Worm (Caenorhabditis elegans): ENCODE measurements around the gene T22D1.17.

The T22D1.17 gene

DNA sequence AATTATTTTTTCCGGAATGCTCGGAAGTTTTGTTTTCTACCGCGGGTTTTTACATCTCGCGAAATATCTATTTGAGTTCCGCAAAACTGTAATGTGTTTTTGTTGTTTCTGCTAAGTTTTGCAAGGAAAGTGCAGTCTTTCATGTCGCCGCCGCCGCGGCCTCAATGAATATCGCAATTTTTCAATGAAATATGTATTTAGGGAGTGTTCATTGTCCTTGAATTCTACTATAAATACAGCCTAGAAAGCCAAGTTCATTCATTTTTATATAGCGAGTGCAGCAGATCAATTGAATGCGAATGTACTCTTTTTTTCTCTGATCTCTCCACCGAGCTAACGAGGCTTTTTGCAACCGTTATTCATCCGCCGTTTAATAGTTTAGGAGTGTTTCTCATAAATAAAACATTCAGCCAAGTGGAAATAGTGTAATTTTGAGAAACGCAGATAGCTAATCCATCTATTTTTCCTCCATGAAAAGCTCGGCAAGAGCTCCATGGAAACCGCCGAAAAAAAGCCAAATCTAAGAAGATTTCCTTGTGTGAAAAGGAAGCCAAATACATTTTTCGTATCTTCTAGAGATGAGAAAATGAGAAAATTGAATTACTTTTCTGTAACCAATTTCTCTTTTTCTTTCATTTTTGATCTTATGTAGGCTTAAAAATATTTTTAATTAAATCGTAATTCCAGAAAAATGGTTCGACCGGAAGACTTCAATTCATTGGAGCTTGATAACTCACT lies 7.2 kb downstream of the T22D1.17 start, which contains the start of gene T22D1.3:
TSS of gene T22D1.3 (plus strand) at position 688 of the 738 bp plus-strand sequence.
- TF ChIP-seq elt-1 (tag; optimal IDR thresholded peaks at IDR 0.05) (no peak), C34F6.9 (tag; optimal IDR thresholded peaks at IDR 0.05) (peak; percentile 19), snpc-4 (tag; optimal IDR thresholded peaks at IDR 0.05) (peak; percentile 30), unc-55 (GFP tag; optimal IDR thresholded peaks at IDR 0.05) (peak; percentile 59), lsy-2 (tag; optimal IDR thresholded peaks at IDR 0.05) (peak in 1 of 2 experiments; percentile 30)

DNA sequence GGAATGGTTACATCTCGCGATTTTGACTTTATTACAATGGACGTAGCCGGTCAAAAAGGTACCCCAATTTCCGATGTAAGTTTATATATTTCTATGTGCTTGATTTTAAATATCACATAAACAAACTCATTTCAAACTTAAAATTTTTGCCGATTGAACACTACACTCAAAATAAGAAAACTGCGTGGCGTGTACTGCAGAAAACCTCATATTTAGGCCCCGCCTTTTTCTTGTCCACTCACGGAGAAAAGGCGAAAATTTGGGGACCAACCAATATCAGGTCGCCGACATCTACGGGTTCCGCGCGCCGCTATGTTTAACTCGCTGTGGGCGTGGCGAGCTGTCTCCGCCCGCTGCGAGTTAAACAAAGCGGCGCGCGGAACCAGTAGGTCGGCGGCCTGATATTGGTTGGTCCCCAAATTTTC lies 8.4 kb downstream of the T22D1.17 start:
- TF ChIP-seq snpc-4 (tag; optimal IDR thresholded peaks at IDR 0.05): peak; percentile 26

DNA sequence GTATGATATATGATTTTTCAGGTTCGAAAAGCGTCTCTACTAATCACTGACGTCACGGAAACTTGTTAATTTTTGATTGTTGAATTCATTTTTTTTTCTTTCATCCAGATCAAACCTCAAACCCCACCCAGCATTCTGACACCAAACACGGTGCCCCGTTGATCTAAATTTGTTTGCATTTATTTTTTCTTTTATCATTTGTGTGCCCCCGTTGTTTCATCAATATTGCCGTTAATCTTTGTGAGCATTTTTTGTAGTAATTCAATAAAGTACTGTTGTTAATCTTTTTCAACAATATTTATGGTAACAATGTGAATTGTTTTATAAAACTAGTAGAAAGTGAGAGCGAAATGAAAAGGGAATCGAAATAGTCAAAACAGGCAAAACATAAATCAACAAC lies 11.0 kb downstream of the T22D1.17 start:
- TF ChIP-seq blmp-1 (tag; optimal IDR thresholded peaks at IDR 0.05; ENCODE audit: insufficient read depth): no peak
- no peak for TF ChIP-seq nhr-129 (tag; optimal IDR thresholded peaks at IDR 0.05)
- TF ChIP-seq lin-11 (tag; optimal IDR thresholded peaks at IDR 0.05): no peak
- no peak for TF ChIP-seq nhr-11 (tag; optimal IDR thresholded peaks at IDR 0.05)
- no peak for TF ChIP-seq mab-5 (tag; optimal IDR thresholded peaks at IDR 0.05)
- TF ChIP-seq lin-13 (GFP tag; optimal IDR thresholded peaks at IDR 0.05): no peak
- no peak for TF ChIP-seq gmeb-1 (tag; optimal IDR thresholded peaks at IDR 0.05)
- no peak for TF ChIP-seq elt-1 (tag; optimal IDR thresholded peaks at IDR 0.05)
- TF ChIP-seq ZK546.5 (tag; optimal IDR thresholded peaks at IDR 0.05): no peak
- no peak for TF ChIP-seq R02D3.7 (tag; optimal IDR thresholded peaks at IDR 0.05)
- no peak for TF ChIP-seq ceh-16 (tag; optimal IDR thresholded peaks at IDR 0.05)

DNA sequence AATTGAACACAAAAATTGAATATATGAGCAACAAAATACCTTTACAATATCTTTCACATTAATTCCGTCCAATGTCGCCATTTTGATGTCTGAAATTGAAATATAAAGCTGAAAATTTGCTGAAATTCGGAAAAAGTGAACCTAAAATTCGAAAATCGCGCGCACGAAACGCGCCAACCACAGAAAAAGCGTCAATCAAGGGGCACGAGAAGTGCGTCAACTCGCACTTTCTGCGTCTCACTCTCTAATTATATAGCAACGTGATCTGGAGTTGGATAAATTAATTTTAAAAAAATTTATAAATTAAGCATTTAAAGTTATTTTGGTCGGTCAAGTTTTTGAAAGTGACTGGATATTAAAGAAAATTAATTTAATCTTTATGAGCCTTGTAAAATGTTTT lies 13.5 kb downstream of the T22D1.17 start, which contains the start of gene ruvb-2:
TSS of gene ruvb-2 (minus strand) at position 89 of the 400 bp plus-strand sequence.
- TF ChIP-seq snpc-4 (tag; optimal IDR thresholded peaks at IDR 0.05) (peak; percentile 87), nhr-21 (tag; optimal IDR thresholded peaks at IDR 0.05) (peak; percentile 86), ZK546.5 (tag; optimal IDR thresholded peaks at IDR 0.05) (peak; percentile 49), crh-2 (tag; optimal IDR thresholded peaks at IDR 0.05) (peak; percentile 91), alr-1 (tag; optimal IDR thresholded peaks at IDR 0.05) (no peak), sma-9 (GFP tag; optimal IDR thresholded peaks at IDR 0.05) (peak; percentile 87), sma-9 (tag; optimal IDR thresholded peaks at IDR 0.05) (no peak), skn-1 (tag; optimal IDR thresholded peaks at IDR 0.05) (no peak), fos-1 (tag; optimal IDR thresholded peaks at IDR 0.05) (peak; percentile 77), dmd-4 (tag; optimal IDR thresholded peaks at IDR 0.05) (no peak), nhr-23 (tag; optimal IDR thresholded peaks at IDR 0.05) (no peak), ztf-11 (tag; optimal IDR thresholded peaks at IDR 0.05) (no peak), ztf-4 (tag; optimal IDR thresholded peaks at IDR 0.05) (peak; percentile 33), nhr-6 (tag; optimal IDR thresholded peaks at IDR 0.05) (peak; percentile 78), R02D3.7 (tag; optimal IDR thresholded peaks at IDR 0.05) (peak; percentile 41), mdl-1 (tag; optimal IDR thresholded peaks at IDR 0.05) (peak in 1 of 2 experiments; percentile 79), gmeb-1 (tag; optimal IDR thresholded peaks at IDR 0.05) (peak; percentile 93), mab-5 (tag; optimal IDR thresholded peaks at IDR 0.05) (peak; percentile 72), lin-13 (GFP tag; optimal IDR thresholded peaks at IDR 0.05) (peak; percentile 90), nhr-237 (tag; optimal IDR thresholded peaks at IDR 0.05) (no peak), blmp-1 (tag; optimal IDR thresholded peaks at IDR 0.05; ENCODE audit: insufficient read depth) (peak; percentile 82), nhr-12 (tag; optimal IDR thresholded peaks at IDR 0.05) (no peak), lin-11 (tag; optimal IDR thresholded peaks at IDR 0.05) (peak; percentile 80), egl-27 (tag; optimal IDR thresholded peaks at IDR 0.05) (peak; percentile 50), mbf-1 (tag; optimal IDR thresholded peaks at IDR 0.05) (no peak), nhr-25 (tag; optimal IDR thresholded peaks at IDR 0.05) (peak; percentile 91), zag-1 (tag; optimal IDR thresholded peaks at IDR 0.05) (peak; percentile 59), sem-4 (tag; optimal IDR thresholded peaks at IDR 0.05) (peak; percentile 58), F13H6.1 (tag; optimal IDR thresholded peaks at IDR 0.05) (peak; percentile 81), elt-1 (tag; optimal IDR thresholded peaks at IDR 0.05) (no peak), sma-3 (GFP tag; optimal IDR thresholded peaks at IDR 0.05) (peak; percentile 89), ama-1 (optimal IDR thresholded peaks at IDR 0.05) (peak; percentile 56), ztf-1 (GFP tag; conservative IDR thresholded peaks at IDR 0.05) (no peak), lin-39 (tag; optimal IDR thresholded peaks at IDR 0.05) (no peak), peb-1 (tag; optimal IDR thresholded peaks at IDR 0.05) (no peak), nhr-77 (tag; optimal IDR thresholded peaks at IDR 0.05) (no peak), ceh-82 (tag; optimal IDR thresholded peaks at IDR 0.05) (peak; percentile 65), nhr-10 (tag; optimal IDR thresholded peaks at IDR 0.05) (peak; percentile 21), unc-55 (GFP tag; optimal IDR thresholded peaks at IDR 0.05) (peak; percentile 94), lsy-2 (tag; optimal IDR thresholded peaks at IDR 0.05) (peak; percentile 76 to 94), elt-3 (tag; optimal IDR thresholded peaks at IDR 0.05) (no peak), unc-62 (GFP tag; optimal IDR thresholded peaks at IDR 0.05) (no peak)

Measured in whole organism, L2 larva.